Fruit fly (Drosophila melanogaster) whole organism, prepupa: Measurements from ENCODE around the gene sau.

ENCODE experiments used
- Blimp-1 ChIP-seq: fragments of 200-800 bp; sonication (Bioruptor generic); optimal IDR thresholded peaks from 3 replicates; lab custom pipeline; 2017; ENCODE audit warnings: missing biosample characterization, missing genetic modification characterization, mild to moderate bottlenecking, moderate library complexity, missing genetic modification reagents
- CG9139 ChIP-seq: fragments of 200-800 bp; sonication (Bioruptor generic); optimal IDR thresholded peaks from 3 replicates; lab custom pipeline; 2017; ENCODE audit warnings: missing biosample characterization, mild to moderate bottlenecking, missing genetic modification characterization
- Hr39 ChIP-seq: fragments of 200-800 bp; sonication (Bioruptor generic); optimal IDR thresholded peaks from 2 replicates; lab custom pipeline; 2016; ENCODE audit warnings: missing biosample characterization, missing genetic modification characterization
- OdsH ChIP-seq: fragments of 200-800 bp; sonication (Bioruptor generic); optimal IDR thresholded peaks from 3 replicates; lab custom pipeline; 2016; ENCODE audit warnings: missing biosample characterization, missing genetic modification characterization
- Sox102F ChIP-seq: fragments of 200-800 bp; sonication (Bioruptor generic); optimal IDR thresholded peaks from 2 replicates; lab custom pipeline; 2016; ENCODE audit warnings: missing biosample characterization, mild to moderate bottlenecking, missing genetic modification characterization
- acj6 ChIP-seq: fragments of 200-800 bp; sonication (Bioruptor generic); optimal IDR thresholded peaks from 3 replicates; lab custom pipeline; 2016; ENCODE audit warnings: missing biosample characterization, missing genetic modification characterization
- esn ChIP-seq: fragments of 200-800 bp; sonication (Bioruptor generic); optimal IDR thresholded peaks from 2 replicates; lab custom pipeline; 2016; ENCODE audit warnings: missing biosample characterization, mild to moderate bottlenecking, missing genetic modification characterization, moderate library complexity
- pdm3 ChIP-seq: fragments of 200-800 bp; sonication (Bioruptor generic); optimal IDR thresholded peaks from 3 replicates; lab custom pipeline; 2016; ENCODE audit warnings: missing biosample characterization, missing genetic modification characterization

DNA sequence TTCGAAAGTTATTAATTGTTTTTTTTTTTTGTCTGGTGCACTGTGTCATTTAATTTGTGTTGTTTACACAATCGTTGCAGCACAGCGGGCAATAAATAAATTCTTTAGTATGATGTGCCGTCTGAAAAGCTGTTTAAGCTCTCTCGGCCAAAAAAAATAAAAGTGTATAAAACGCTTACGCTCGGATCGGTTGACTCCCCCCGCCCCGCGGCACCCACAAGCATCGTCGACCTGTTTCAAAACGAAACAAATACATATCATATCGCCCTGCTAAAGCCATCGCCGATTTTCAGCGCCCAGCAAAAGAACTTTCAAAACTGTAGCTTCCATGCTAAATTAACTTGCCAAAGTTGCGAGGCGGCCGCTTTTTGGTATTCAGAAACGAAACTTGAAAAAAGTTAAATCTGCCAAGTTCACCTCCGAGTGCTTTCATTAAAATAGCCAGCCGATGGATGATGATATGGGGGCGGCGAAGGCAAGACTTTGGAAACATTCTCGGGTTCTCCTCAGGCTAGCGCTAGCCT is 31.8 kb upstream of the sau start:
- TF ChIP-seq CG9139 (GFP tag; lab: Kevin White, UChicago) (no peak), acj6 (GFP tag; lab: Kevin White, UChicago) (no peak), Sox102F (GFP tag; lab: Kevin White, UChicago) (no peak), Hr39 (no peak), pdm3 (no peak), Blimp-1 (GFP tag; lab: Kevin White, UChicago) (peak; percentile 10), esn (GFP tag; lab: Kevin White, UChicago) (no peak), OdsH (GFP tag; lab: Kevin White, UChicago) (no peak)
